Worm (Caenorhabditis elegans) whole organism, L4 larva: Measurements from ENCODE around the gene sas-5.

Experiments
- D1046.2 ChIP-seq: fragments of 200-800 bp; sonication (Bioruptor generic); IDR thresholded peaks from 2 replicates; pipeline ENCODE4 v1.3.6; 2022; ENCODE audit warnings: missing genetic modification characterization, missing compliant biosample characterization
- F44E2.7 ChIP-seq: fragments of 200-800 bp; sonication (Bioruptor generic); IDR thresholded peaks from 2 replicates; pipeline ENCODE4 v2.1.2; 2022; ENCODE audit warnings: missing genetic modification characterization, missing compliant biosample characterization
- T20F7.1 ChIP-seq: fragments of 200-800 bp; sonication (Bioruptor generic); optimal IDR thresholded peaks from 2 replicates; lab custom pipeline; 2018; ENCODE audit warnings: mild to moderate bottlenecking, missing genetic modification characterization, missing compliant biosample characterization
- T26A8.4 ChIP-seq: fragments of 200-800 bp; sonication (Bioruptor generic); IDR thresholded peaks from 2 replicates; pipeline ENCODE4 v1.3.6; 2022; ENCODE audit warnings: missing genetic modification characterization, missing compliant biosample characterization
- Y105C5A.15 ChIP-seq: fragments of 200-800 bp; sonication (Bioruptor generic); IDR thresholded peaks from 2 replicates; pipeline ENCODE4 v1.3.6; 2022; ENCODE audit warnings: missing genetic modification characterization, missing compliant biosample characterization
- Y48G9A.11 ChIP-seq: fragments of 200-800 bp; sonication (Bioruptor generic); IDR thresholded peaks from 2 replicates; pipeline ENCODE4 v1.3.6; 2022; ENCODE audit warnings: missing genetic modification reagents, missing genetic modification characterization, missing compliant biosample characterization
- ZK337.2 ChIP-seq: fragments of 200-800 bp; sonication (Bioruptor generic); IDR thresholded peaks from 2 replicates; pipeline ENCODE4 v1.3.6; 2022; ENCODE audit warnings: missing genetic modification reagents, missing genetic modification characterization, missing compliant biosample characterization
- ZK546.5 ChIP-seq, 2 experiments: sonication (generic microtip); optimal IDR thresholded peaks; 2 replicates each; lab custom pipeline; 2017; ENCODE audit warnings: missing biosample characterization in 2 of 2, missing genetic modification characterization in 2 of 2
- aha-1 ChIP-seq: fragments of 150-350 bp; peaks from one replicate; lab custom pipeline; 2014; ENCODE audit warnings: missing biosample characterization, missing genetic modification characterization
- aly-2 ChIP-seq: sonication (generic microtip); optimal IDR thresholded peaks from 2 replicates; lab custom pipeline; 2018; ENCODE audit warnings: missing biosample characterization, missing genetic modification characterization
- ama-1 ChIP-seq: fragments of 150-350 bp; optimal IDR thresholded peaks from 2 replicates; lab custom pipeline; 2014; ENCODE audit warnings: inconsistent platforms, mixed read lengths
- attf-4 ChIP-seq: sonication (generic microtip); optimal IDR thresholded peaks from 3 replicates; lab custom pipeline; 2017; ENCODE audit warnings: missing biosample characterization, missing genetic modification characterization
- ceh-28 ChIP-seq: fragments of 150-350 bp; optimal IDR thresholded peaks from 2 replicates; lab custom pipeline; 2014; ENCODE audit warnings: missing biosample characterization, missing genetic modification reagents, missing genetic modification characterization
- ceh-32 ChIP-seq: sonication (generic microtip); optimal IDR thresholded peaks from 2 replicates; lab custom pipeline; 2016; ENCODE audit warnings: mild to moderate bottlenecking, missing genetic modification characterization, missing compliant biosample characterization; ENCODE audit not compliant: poor library complexity
- ces-1 ChIP-seq: fragments of 150-350 bp; sonication (generic microtip); optimal IDR thresholded peaks from 4 replicates; lab custom pipeline; 2014; ENCODE audit warnings: missing biosample characterization, missing genetic modification reagents, missing genetic modification characterization
- dmd-6 ChIP-seq: fragments of 200-800 bp; sonication (Bioruptor generic); IDR thresholded peaks from 2 replicates; pipeline ENCODE4 v1.3.6; 2022; ENCODE audit warnings: missing genetic modification reagents, missing genetic modification characterization, missing compliant biosample characterization
- duxl-1 ChIP-seq: sonication (generic microtip); optimal IDR thresholded peaks from 2 replicates; lab custom pipeline; 2016; ENCODE audit warnings: mild to moderate bottlenecking, missing genetic modification characterization, moderate library complexity, missing compliant biosample characterization; ENCODE audit not compliant: poor library complexity
- dve-1 ChIP-seq: sonication (generic microtip); optimal IDR thresholded peaks from 2 replicates; lab custom pipeline; 2017; ENCODE audit warnings: antibody characterized with exemption, mild to moderate bottlenecking, missing genetic modification characterization, missing compliant biosample characterization; ENCODE audit not compliant: insufficient read depth
- egl-43 ChIP-seq: fragments of 200-800 bp; sonication (Bioruptor generic); IDR thresholded peaks from 2 replicates; pipeline ENCODE4 v1.3.6; 2022; ENCODE audit warnings: missing genetic modification reagents, missing genetic modification characterization, missing compliant biosample characterization
- fkh-10 ChIP-seq: fragments of 150-350 bp; optimal IDR thresholded peaks from 2 replicates; lab custom pipeline; 2014; ENCODE audit warnings: missing biosample characterization, missing genetic modification reagents, missing genetic modification characterization
- hlh-11 ChIP-seq: fragments of 200-800 bp; sonication (Bioruptor generic); optimal IDR thresholded peaks from 2 replicates; lab custom pipeline; 2018; ENCODE audit warnings: mild to moderate bottlenecking, missing genetic modification characterization, missing compliant biosample characterization
- hlh-30 ChIP-seq: sonication (generic microtip); optimal IDR thresholded peaks from 2 replicates; lab custom pipeline; 2017; ENCODE audit warnings: antibody characterized with exemption, mild to moderate bottlenecking, missing genetic modification characterization, missing compliant biosample characterization; ENCODE audit not compliant: insufficient read depth
- hmg-1.1 ChIP-seq: fragments of 200-800 bp; sonication (Bioruptor generic); IDR thresholded peaks from 2 replicates; pipeline ENCODE4 v1.3.6; 2022; ENCODE audit warnings: missing genetic modification reagents, missing genetic modification characterization, missing compliant biosample characterization
- lin-29 ChIP-seq: fragments of 200-800 bp; sonication (Bioruptor generic); IDR thresholded peaks from 2 replicates; pipeline ENCODE4 v1.3.6; 2022; ENCODE audit warnings: missing genetic modification reagents, missing genetic modification characterization, missing compliant biosample characterization
- lin-38 ChIP-seq: fragments of 200-800 bp; sonication (Bioruptor generic); IDR thresholded peaks from 2 replicates; pipeline ENCODE4 v1.3.6; 2022; ENCODE audit warnings: missing genetic modification reagents, missing genetic modification characterization, missing compliant biosample characterization
- lsy-2 ChIP-seq, 2 experiments: fragments of 150-350 bp in 1 of 2; sonication (generic microtip) in 1 of 2; optimal IDR thresholded peaks; 2 replicates each; lab custom pipeline; 2014 to 2017; ENCODE audit warnings: missing biosample characterization in 2 of 2, missing genetic modification characterization in 2 of 2
- madf-5 ChIP-seq, 2 experiments: fragments of 200-800 bp; sonication (Bioruptor generic); IDR thresholded peaks; 2 replicates each; pipeline ENCODE4 v1.3.6; 2022; ENCODE audit warnings: missing compliant biosample characterization in 2 of 2, missing genetic modification characterization in 2 of 2
- mes-2 ChIP-seq: sonication (generic microtip); optimal IDR thresholded peaks from 2 replicates; lab custom pipeline; 2016; ENCODE audit warnings: missing genotype, mild to moderate bottlenecking, missing genetic modification characterization, missing compliant biosample characterization; ENCODE audit not compliant: poor library complexity, severe bottlenecking
- nhr-11 ChIP-seq: fragments of 150-350 bp; optimal IDR thresholded peaks from 2 replicates; lab custom pipeline; 2014; ENCODE audit warnings: missing biosample characterization, missing genetic modification characterization
- nhr-111 ChIP-seq: fragments of 200-800 bp; sonication (Bioruptor generic); optimal IDR thresholded peaks from 2 replicates; lab custom pipeline; 2018; ENCODE audit warnings: mild to moderate bottlenecking, missing genetic modification characterization, missing compliant biosample characterization
- nhr-25 ChIP-seq: sonication (generic microtip); optimal IDR thresholded peaks from 2 replicates; lab custom pipeline; 2017; ENCODE audit warnings: missing genetic modification characterization, mild to moderate bottlenecking, missing compliant biosample characterization, antibody characterized with exemption, moderate library complexity, borderline replicate concordance; ENCODE audit not compliant: insufficient read depth
- nhr-28 ChIP-seq: fragments of 150-350 bp; optimal IDR thresholded peaks from 2 replicates; lab custom pipeline; 2014; ENCODE audit warnings: missing biosample characterization, missing genetic modification characterization
- nhr-41 ChIP-seq: fragments of 200-800 bp; sonication (Bioruptor generic); IDR thresholded peaks from 2 replicates; pipeline ENCODE4 v1.3.6; 2022; ENCODE audit warnings: missing genetic modification reagents, missing genetic modification characterization, missing compliant biosample characterization
- nhr-48 ChIP-seq: sonication (generic microtip); optimal IDR thresholded peaks from 2 replicates; lab custom pipeline; 2016; ENCODE audit warnings: mild to moderate bottlenecking, missing genetic modification characterization, missing compliant biosample characterization
- nhr-6 ChIP-seq: fragments of 150-350 bp; optimal IDR thresholded peaks from 2 replicates; lab custom pipeline; 2014; ENCODE audit warnings: missing biosample characterization, missing genetic modification characterization
- nhr-76 ChIP-seq: fragments of 150-350 bp; optimal IDR thresholded peaks from 2 replicates; lab custom pipeline; 2014; ENCODE audit warnings: missing biosample characterization, missing genetic modification characterization
- nhr-77 ChIP-seq: fragments of 150-350 bp; optimal IDR thresholded peaks from 2 replicates; lab custom pipeline; 2014; ENCODE audit warnings: missing biosample characterization, missing genetic modification characterization
- pha-4 ChIP-seq, 2 experiments: fragments of 150-350 bp in 1 of 2; fragments of 200-800 bp in 1 of 2; sonication (Bioruptor generic) in 1 of 2; IDR thresholded peaks in 1 of 2; optimal IDR thresholded peaks in 1 of 2; 2 replicates each; pipeline versions ENCODE4 v1.3.6 to Lab custom; 2014 to 2022; ENCODE audit warnings: missing genetic modification characterization in 2 of 2, missing genetic modification reagents in 2 of 2, missing biosample characterization in 1 of 2, missing compliant biosample characterization in 1 of 2
- php-3 ChIP-seq: fragments of 200-800 bp; sonication (Bioruptor generic); IDR thresholded peaks from 2 replicates; pipeline ENCODE4 v1.3.6; 2022; ENCODE audit warnings: missing genetic modification reagents, missing genetic modification characterization, missing compliant biosample characterization
- pqm-1 ChIP-seq: sonication (generic microtip); optimal IDR thresholded peaks from 2 replicates; lab custom pipeline; 2017; ENCODE audit warnings: missing biosample characterization, missing genetic modification characterization
- rbr-2 ChIP-seq: sonication (generic microtip); optimal IDR thresholded peaks from 2 replicates; lab custom pipeline; 2016; ENCODE audit warnings: missing genotype, missing genetic modification characterization, missing compliant biosample characterization
- sdz-12 ChIP-seq: fragments of 200-800 bp; sonication (Bioruptor generic); optimal IDR thresholded peaks from 2 replicates; lab custom pipeline; 2018; ENCODE audit warnings: mild to moderate bottlenecking, missing genetic modification characterization, missing compliant biosample characterization
- skn-1 ChIP-seq: fragments of 150-350 bp; optimal IDR thresholded peaks from 2 replicates; lab custom pipeline; 2014; ENCODE audit warnings: missing biosample characterization, missing genetic modification characterization
- tra-1 ChIP-seq: fragments of 200-800 bp; sonication (Bioruptor generic); IDR thresholded peaks from 2 replicates; pipeline ENCODE4 v1.3.6; 2022; ENCODE audit warnings: missing genetic modification reagents, missing genetic modification characterization, missing compliant biosample characterization
- zfp-3 ChIP-seq: fragments of 200-800 bp; sonication (Bioruptor generic); conservative IDR thresholded peaks from 2 replicates; pipeline ENCODE4 v1.3.6; 2022; ENCODE audit warnings: missing genetic modification reagents, missing genetic modification characterization, missing compliant biosample characterization
- zip-2 ChIP-seq: fragments of 150-350 bp; optimal IDR thresholded peaks from 2 replicates; lab custom pipeline; 2014; ENCODE audit warnings: missing biosample characterization, missing genetic modification characterization

Gene sas-5

DNA sequence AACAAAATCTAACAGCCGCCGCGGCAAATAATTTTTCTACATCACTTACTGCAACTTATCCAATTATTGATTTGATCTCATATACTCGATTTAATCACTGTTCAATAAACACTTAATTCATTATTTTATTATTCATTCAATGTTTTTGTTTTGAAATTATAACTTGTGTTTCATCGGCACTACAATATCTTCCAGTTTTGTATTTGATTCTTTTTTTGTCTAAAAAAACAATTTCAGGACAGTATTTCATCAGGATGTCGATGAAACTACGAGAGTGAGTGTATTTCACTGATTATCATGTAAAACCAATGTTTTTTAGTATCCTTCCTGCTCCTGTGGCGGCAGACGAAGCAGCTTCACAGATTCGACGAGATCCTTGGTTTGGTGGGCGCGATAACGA is 34.7 kb downstream of the sas-5 start, which contains the start of gene skp-1:
Gene skp-1, plus strand, starts transcription at position 238 of the 400 bp plus-strand sequence.
- TF ChIP-seq lsy-2 (tag; optimal IDR thresholded peaks at IDR 0.05; lab: Kevin White, UChicago) (no peak), madf-5 (GFP tag; IDR thresholded peaks at IDR 0.05; lab: Robert Waterston, UW) (no peak), ZK546.5 (tag; optimal IDR thresholded peaks at IDR 0.05; lab: Kevin White, UChicago) (no peak), T20F7.1 (GFP tag; lab: Kevin White, UChicago) (no peak), ceh-32 (tag; lab: Kevin White, UChicago) (no peak), Y105C5A.15 (GFP tag; lab: Robert Waterston, UW) (no peak), aha-1 (tag; lab: Kevin White, UChicago) (peak; percentile 98)

DNA sequence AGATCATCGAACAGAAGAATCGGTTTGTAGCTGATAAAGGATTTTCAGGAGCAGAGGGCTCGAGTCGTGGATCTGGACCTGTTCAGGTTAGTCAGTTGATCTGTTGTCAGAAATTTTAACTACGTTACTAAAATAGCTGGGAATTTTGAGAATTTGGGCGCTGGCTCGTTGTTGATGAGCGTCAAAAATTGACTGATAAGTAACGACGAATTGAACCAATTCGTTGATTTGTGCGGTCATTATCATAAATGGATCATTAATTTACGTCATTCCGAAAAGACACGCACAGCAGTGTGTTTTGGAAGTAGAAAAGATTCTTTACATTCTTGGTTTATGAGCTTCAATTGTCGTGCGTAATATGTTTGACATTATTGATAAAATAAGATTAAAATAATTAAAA is 37.3 kb downstream of the sas-5 start:
- TF ChIP-seq ama-1 (no peak), nhr-77 (no peak), lin-29 (GFP tag; lab: Robert Waterston, UW) (no peak), aly-2 (tag; lab: Kevin White, UChicago) (no peak), nhr-11 (tag; lab: Kevin White, UChicago) (no peak), Y48G9A.11 (GFP tag; lab: Robert Waterston, UW) (no peak), aha-1 (tag; lab: Kevin White, UChicago) (peak; percentile 46), madf-5 (GFP tag; IDR thresholded peaks at IDR 0.05; lab: Robert Waterston, UW) (no peak), dve-1 (no peak), nhr-48 (tag; lab: Kevin White, UChicago) (no peak), nhr-6 (tag; lab: Kevin White, UChicago) (no peak), sdz-12 (GFP tag; lab: Kevin White, UChicago) (no peak), attf-4 (tag; lab: Kevin White, UChicago) (no peak), nhr-111 (no peak), ZK337.2 (GFP tag; lab: Robert Waterston, UW) (no peak), nhr-28 (tag; lab: Kevin White, UChicago) (peak; percentile 49), hlh-30 (tag; lab: Kevin White, UChicago) (no peak), skn-1 (no peak), rbr-2 (tag; lab: Kevin White, UChicago) (no peak), zip-2 (tag; lab: Kevin White, UChicago) (no peak), T26A8.4 (GFP tag; lab: Robert Waterston, UW) (no peak), F44E2.7 (no peak), nhr-41 (no peak), nhr-25 (tag; lab: Kevin White, UChicago) (no peak), hlh-11 (peak; percentile 49), tra-1 (GFP tag; lab: Robert Waterston, UW) (no peak), nhr-76 (tag; lab: Kevin White, UChicago) (no peak), dmd-6 (GFP tag; lab: Robert Waterston, UW) (peak; percentile 72), duxl-1 (no peak), ceh-28 (tag; lab: Kevin White, UChicago) (no peak), zfp-3 (no peak), php-3 (GFP tag; lab: Robert Waterston, UW) (peak; percentile 54; the same call in 1 of the 2 replicates), fkh-10 (GFP tag; lab: Kevin White, UChicago) (no peak), D1046.2 (GFP tag; lab: Robert Waterston, UW) (no peak), pha-4 (GFP tag; IDR thresholded peaks at IDR 0.05; lab: Robert Waterston, UW) (no peak), pha-4 (tag; optimal IDR thresholded peaks at IDR 0.05; lab: Kevin White, UChicago) (no peak), ces-1 (no peak), lin-38 (GFP tag; lab: Robert Waterston, UW) (no peak), egl-43 (no peak), hmg-1.1 (GFP tag; lab: Robert Waterston, UW) (no peak), pqm-1 (tag; lab: Kevin White, UChicago) (peak; percentile 20), mes-2 (tag; lab: Kevin White, UChicago) (no peak)
- TF ChIP-seq, all 104 proteins: peak for 6
